Fruit fly (Drosophila melanogaster) whole organism, prepupa: ENCODE measurements around the gene Coq7.
A peak's percentile ranks its signal among the peaks of the same experiment; 100 is the strongest.

Experiments used
- Blimp-1 ChIP-seq: fragments of 200-800 bp; sonication (Bioruptor generic); optimal IDR thresholded peaks from 3 replicates; lab custom pipeline; 2017; ENCODE audit warnings: missing biosample characterization, missing genetic modification characterization, mild to moderate bottlenecking, moderate library complexity, missing genetic modification reagents
- CG10631 ChIP-seq: fragments of 200-800 bp; sonication (Bioruptor generic); optimal IDR thresholded peaks from 2 replicates; lab custom pipeline; 2016; ENCODE audit warnings: missing biosample characterization, missing genetic modification characterization
- CG10669 ChIP-seq: fragments of 200-800 bp; sonication (Bioruptor generic); optimal IDR thresholded peaks from 3 replicates; lab custom pipeline; 2018; ENCODE audit warnings: missing biosample characterization, mild to moderate bottlenecking, missing genetic modification characterization, moderate library complexity
- CG11294 ChIP-seq: fragments of 200-800 bp; sonication (Bioruptor generic); IDR thresholded peaks from 2 replicates; pipeline ENCODE4 v1.3.6; 2022; ENCODE audit warnings: missing biosample characterization, missing genetic modification characterization
- CG11762 ChIP-seq: fragments of 200-800 bp; sonication (Bioruptor generic); optimal IDR thresholded peaks from 3 replicates; lab custom pipeline; 2016; ENCODE audit warnings: missing biosample characterization, missing genetic modification characterization; ENCODE audit not compliant: insufficient read depth
- CG11902 ChIP-seq: fragments of 200-800 bp; sonication (Bioruptor generic); optimal IDR thresholded peaks from 3 replicates; lab custom pipeline; 2016; ENCODE audit warnings: missing biosample characterization, missing genetic modification characterization
- CG1621 ChIP-seq: fragments of 200-800 bp; sonication (Bioruptor generic); optimal IDR thresholded peaks from 3 replicates; lab custom pipeline; 2018; ENCODE audit warnings: missing biosample characterization, mild to moderate bottlenecking, missing genetic modification characterization
- CG3032 ChIP-seq: fragments of 200-800 bp; optimal IDR thresholded peaks from 2 replicates; lab custom pipeline; 2019; ENCODE audit warnings: missing biosample characterization, mild to moderate bottlenecking, missing genetic modification characterization, moderate library complexity
- CG31627 ChIP-seq: fragments of 200-800 bp; sonication (Bioruptor generic); optimal IDR thresholded peaks from 3 replicates; lab custom pipeline; 2016; ENCODE audit warnings: missing biosample characterization, missing genetic modification characterization
- CG34406 ChIP-seq: fragments of 200-800 bp; sonication (Bioruptor generic); optimal IDR thresholded peaks from 3 replicates; lab custom pipeline; 2016; ENCODE audit warnings: missing biosample characterization, missing genetic modification characterization
- CG3919 ChIP-seq: fragments of 200-800 bp; sonication (Bioruptor generic); optimal IDR thresholded peaks from 3 replicates; lab custom pipeline; 2016; ENCODE audit warnings: missing biosample characterization, missing genetic modification characterization
- CG4318 ChIP-seq: fragments of 200-800 bp; sonication (Bioruptor generic); optimal IDR thresholded peaks from 3 replicates; lab custom pipeline; 2017; ENCODE audit warnings: missing biosample characterization, mild to moderate bottlenecking, missing genetic modification characterization
- CG6808 ChIP-seq: fragments of 200-800 bp; sonication (Bioruptor generic); optimal IDR thresholded peaks from 3 replicates; lab custom pipeline; 2017; ENCODE audit warnings: missing biosample characterization, missing genetic modification characterization, mild to moderate bottlenecking, moderate library complexity, missing genetic modification reagents
- CG6854 ChIP-seq: fragments of 200-800 bp; sonication (Bioruptor generic); optimal IDR thresholded peaks from 2 replicates; lab custom pipeline; 2017; ENCODE audit warnings: missing biosample characterization, mild to moderate bottlenecking, missing genetic modification characterization
- CG7368 ChIP-seq: fragments of 200-800 bp; sonication (Bioruptor generic); optimal IDR thresholded peaks from 3 replicates; lab custom pipeline; 2016; ENCODE audit warnings: missing biosample characterization, missing genetic modification characterization
- CG8119 ChIP-seq: fragments of 200-800 bp; sonication (Bioruptor generic); IDR thresholded peaks from 3 replicates; pipeline ENCODE4 v1.3.6; 2022; ENCODE audit warnings: missing biosample characterization, missing genetic modification characterization
- CG8319 ChIP-seq: fragments of 200-800 bp; sonication (Bioruptor generic); optimal IDR thresholded peaks from 3 replicates; lab custom pipeline; 2016; ENCODE audit warnings: missing biosample characterization, missing genetic modification characterization
- CG9139 ChIP-seq: fragments of 200-800 bp; sonication (Bioruptor generic); optimal IDR thresholded peaks from 3 replicates; lab custom pipeline; 2017; ENCODE audit warnings: missing biosample characterization, mild to moderate bottlenecking, missing genetic modification characterization
- Eip75B ChIP-seq: fragments of 200-800 bp; sonication (Bioruptor generic); optimal IDR thresholded peaks from 3 replicates; lab custom pipeline; 2016; ENCODE audit warnings: missing biosample characterization, missing genetic modification characterization
- Eip78C ChIP-seq: fragments of 200-800 bp; sonication (Bioruptor generic); peaks from one replicate; lab custom pipeline; 2016; ENCODE audit warnings: missing biosample characterization, missing genetic modification characterization
- Eip93F ChIP-seq: fragments of 200-800 bp; sonication (Bioruptor generic); optimal IDR thresholded peaks from 2 replicates; lab custom pipeline; 2016; ENCODE audit warnings: missing biosample characterization, mild to moderate bottlenecking, missing genetic modification characterization
- Ets21C ChIP-seq: fragments of 200-800 bp; sonication (Bioruptor generic); optimal IDR thresholded peaks from 3 replicates; lab custom pipeline; 2016; ENCODE audit warnings: missing biosample characterization, missing genetic modification characterization
- Ets96B ChIP-seq: fragments of 200-800 bp; optimal IDR thresholded peaks from 2 replicates; lab custom pipeline; 2019; ENCODE audit warnings: missing biosample characterization, mild to moderate bottlenecking, missing genetic modification characterization, moderate library complexity
- Hr38 ChIP-seq: sonication (Bioruptor generic); optimal IDR thresholded peaks from 2 replicates; lab custom pipeline; 2016; ENCODE audit warnings: missing biosample characterization, missing genetic modification characterization
- Hr39 ChIP-seq: fragments of 200-800 bp; sonication (Bioruptor generic); optimal IDR thresholded peaks from 2 replicates; lab custom pipeline; 2016; ENCODE audit warnings: missing biosample characterization, missing genetic modification characterization
- Hr4 ChIP-seq: fragments of 200-800 bp; sonication (Bioruptor generic); optimal IDR thresholded peaks from 3 replicates; lab custom pipeline; 2016; ENCODE audit warnings: missing biosample characterization, missing genetic modification characterization
- Lpt ChIP-seq: fragments of 200-800 bp; sonication (Bioruptor generic); optimal IDR thresholded peaks from 3 replicates; lab custom pipeline; 2016; ENCODE audit warnings: missing biosample characterization, missing genetic modification characterization
- Met ChIP-seq: fragments of 200-800 bp; sonication (Bioruptor generic); optimal IDR thresholded peaks from 3 replicates; lab custom pipeline; 2016; ENCODE audit warnings: missing biosample characterization, missing genetic modification characterization
- Smox ChIP-seq: fragments of 200-800 bp; sonication (Bioruptor generic); optimal IDR thresholded peaks from 3 replicates; lab custom pipeline; 2016; ENCODE audit warnings: missing biosample characterization, missing genetic modification characterization
- Sox102F ChIP-seq: fragments of 200-800 bp; sonication (Bioruptor generic); optimal IDR thresholded peaks from 2 replicates; lab custom pipeline; 2016; ENCODE audit warnings: missing biosample characterization, mild to moderate bottlenecking, missing genetic modification characterization
- Sox14 ChIP-seq: fragments of 200-800 bp; sonication (Bioruptor generic); optimal IDR thresholded peaks from 3 replicates; lab custom pipeline; 2016; ENCODE audit warnings: missing biosample characterization, missing genetic modification characterization
- Sox15 ChIP-seq: fragments of 200-800 bp; sonication (Bioruptor generic); optimal IDR thresholded peaks from 3 replicates; lab custom pipeline; 2016; ENCODE audit warnings: missing biosample characterization, missing genetic modification characterization
- achi ChIP-seq: fragments of 200-800 bp; sonication (Bioruptor generic); optimal IDR thresholded peaks from 3 replicates; lab custom pipeline; 2016; ENCODE audit warnings: missing biosample characterization, missing genetic modification characterization
- acj6 ChIP-seq: fragments of 200-800 bp; sonication (Bioruptor generic); optimal IDR thresholded peaks from 3 replicates; lab custom pipeline; 2016; ENCODE audit warnings: missing biosample characterization, missing genetic modification characterization
- cyc ChIP-seq: fragments of 200-800 bp; sonication (Bioruptor generic); optimal IDR thresholded peaks from 3 replicates; lab custom pipeline; 2016; ENCODE audit warnings: missing biosample characterization, missing genetic modification characterization
- eg ChIP-seq: fragments of 200-800 bp; sonication (Bioruptor generic); IDR thresholded peaks from 3 replicates; pipeline ENCODE4 v1.3.6; 2022; ENCODE audit warnings: missing biosample characterization, missing genetic modification characterization
- esn ChIP-seq: fragments of 200-800 bp; sonication (Bioruptor generic); optimal IDR thresholded peaks from 2 replicates; lab custom pipeline; 2016; ENCODE audit warnings: missing biosample characterization, mild to moderate bottlenecking, missing genetic modification characterization, moderate library complexity
- fd59A ChIP-seq: fragments of 200-800 bp; sonication (Bioruptor generic); optimal IDR thresholded peaks from 2 replicates; lab custom pipeline; 2017; ENCODE audit warnings: missing biosample characterization, mild to moderate bottlenecking, missing genetic modification characterization, missing genetic modification reagents
- fd85E ChIP-seq: fragments of 200-800 bp; sonication (Bioruptor generic); optimal IDR thresholded peaks from 3 replicates; lab custom pipeline; 2016; ENCODE audit warnings: missing biosample characterization, missing genetic modification characterization
- fkh ChIP-seq: fragments of 200-800 bp; sonication (Bioruptor generic); optimal IDR thresholded peaks from 3 replicates; lab custom pipeline; 2017; ENCODE audit warnings: missing biosample characterization, mild to moderate bottlenecking, missing genetic modification characterization, moderate library complexity
- lz ChIP-seq: fragments of 200-800 bp; sonication (Bioruptor generic); optimal IDR thresholded peaks from 3 replicates; lab custom pipeline; 2016; ENCODE audit warnings: missing biosample characterization, missing genetic modification characterization
- net ChIP-seq: fragments of 200-800 bp; sonication (Bioruptor generic); optimal IDR thresholded peaks from 3 replicates; lab custom pipeline; 2016; ENCODE audit warnings: missing biosample characterization, missing genetic modification characterization
- pdm3 ChIP-seq: fragments of 200-800 bp; sonication (Bioruptor generic); optimal IDR thresholded peaks from 3 replicates; lab custom pipeline; 2016; ENCODE audit warnings: missing biosample characterization, missing genetic modification characterization
- salr ChIP-seq, 2 experiments: fragments of 200-800 bp; sonication (Bioruptor generic); optimal IDR thresholded peaks; 3 replicates each; lab custom pipeline; 2016 to 2018; ENCODE audit warnings: missing biosample characterization in 2 of 2, missing genetic modification characterization in 2 of 2, mild to moderate bottlenecking in 1 of 2
- spab ChIP-seq: fragments of 200-800 bp; sonication (Bioruptor generic); optimal IDR thresholded peaks from 2 replicates; lab custom pipeline; 2017; ENCODE audit warnings: missing biosample characterization, mild to moderate bottlenecking, missing genetic modification characterization, missing genetic modification reagents
- ss ChIP-seq, 2 experiments: fragments of 200-800 bp; sonication (Bioruptor generic); optimal IDR thresholded peaks; 2 replicates in 1 of 2; 3 replicates in 1 of 2; lab custom pipeline; 2017 to 2018; ENCODE audit warnings: mild to moderate bottlenecking in 2 of 2, missing biosample characterization in 2 of 2, missing genetic modification characterization in 2 of 2, moderate library complexity in 1 of 2
- svp ChIP-seq: fragments of 200-800 bp; sonication (Bioruptor generic); peaks from one replicate; lab custom pipeline; 2016; ENCODE audit warnings: missing biosample characterization, missing genetic modification characterization
- topi ChIP-seq: fragments of 200-800 bp; sonication (Bioruptor generic); optimal IDR thresholded peaks from 3 replicates; lab custom pipeline; 2016; ENCODE audit warnings: missing biosample characterization, missing genetic modification characterization
- vri ChIP-seq: fragments of 200-800 bp; sonication (Bioruptor generic); optimal IDR thresholded peaks from 3 replicates; lab custom pipeline; 2016; ENCODE audit warnings: missing biosample characterization, mild to moderate bottlenecking, missing genetic modification characterization

Gene Coq7

dm6 chrX:6793390-6793789, 22.4 kb downstream of the Coq7 start (continued):
- TF ChIP-seq ss (GFP tag; optimal IDR thresholded peaks at IDR 0.05; lab: Kevin White, UChicago), result peak in 1 of 2 experiments; percentile 32
- TF ChIP-seq pdm3 (GFP tag; lab: Kevin White, UChicago), result peak; percentile 87
- TF ChIP-seq topi (GFP tag; lab: Kevin White, UChicago), result peak; percentile 74
- TF ChIP-seq CG4318 (GFP tag; lab: Kevin White, UChicago), result peak; percentile 90
- TF ChIP-seq CG11902 (GFP tag; lab: Kevin White, UChicago), result peak; percentile 26
- peak; percentile 52 for TF ChIP-seq CG11762 (GFP tag; lab: Kevin White, UChicago)
- peak; percentile 69 for TF ChIP-seq lz (GFP tag; lab: Kevin White, UChicago)

DNA sequence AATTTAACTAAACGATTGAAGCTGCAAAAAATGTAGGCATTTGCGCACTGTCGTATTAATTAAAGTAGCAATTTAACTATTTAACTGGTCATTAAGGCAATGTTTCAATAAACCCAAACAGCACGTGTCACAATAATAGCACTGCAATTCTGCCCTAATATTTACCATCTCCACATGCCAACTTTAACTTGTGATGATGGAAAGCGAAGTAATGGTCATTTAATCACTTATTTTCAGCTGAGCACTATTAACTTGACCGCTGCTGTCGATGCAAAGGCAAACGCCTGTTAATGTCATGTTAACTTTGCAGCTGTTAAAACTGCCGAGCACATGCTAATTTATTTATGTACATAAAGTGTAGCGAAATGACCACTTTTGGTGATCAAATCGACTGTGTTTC, 23.2 kb downstream of the Coq7 start:
- TF ChIP-seq ss (GFP tag; optimal IDR thresholded peaks at IDR 0.05; lab: Kevin White, UChicago), result peak in 1 of 2 experiments; percentile 26
- TF ChIP-seq CG11902 (GFP tag; lab: Kevin White, UChicago), result peak; percentile 43
- TF ChIP-seq eg (GFP tag; lab: Robert Waterston, UW), result peak; percentile 94
- peak; percentile 87 for TF ChIP-seq CG8119 (GFP tag; lab: Robert Waterston, UW)
- TF ChIP-seq Eip78C (GFP tag; lab: Kevin White, UChicago), result peak; percentile 93
- peak; percentile 46 for TF ChIP-seq fkh (GFP tag; lab: Kevin White, UChicago)
- peak; percentile 44 for TF ChIP-seq Sox15 (GFP tag; lab: Kevin White, UChicago)
- peak; percentile 79 for TF ChIP-seq CG31627 (GFP tag; lab: Kevin White, UChicago)
- TF ChIP-seq CG6808 (GFP tag; lab: Kevin White, UChicago), result peak; percentile 45
- TF ChIP-seq Hr39 (GFP tag; lab: Kevin White, UChicago), result peak; percentile 78
- peak; percentile 51 for TF ChIP-seq CG3032
- peak; percentile 80 for TF ChIP-seq CG3919 (GFP tag; lab: Kevin White, UChicago)
- TF ChIP-seq acj6 (GFP tag; lab: Kevin White, UChicago), result peak; percentile 79
- peak; percentile 67 for TF ChIP-seq lz (GFP tag; lab: Kevin White, UChicago)
- TF ChIP-seq net (GFP tag; lab: Kevin White, UChicago), result peak; percentile 74
- TF ChIP-seq fd85E (GFP tag; lab: Kevin White, UChicago), result no peak
- peak; percentile 65 for TF ChIP-seq CG10669 (GFP tag; lab: Kevin White, UChicago)
- TF ChIP-seq Eip75B (GFP tag; lab: Kevin White, UChicago), result peak; percentile 52
- TF ChIP-seq CG34406 (GFP tag; lab: Kevin White, UChicago), result peak; percentile 44
- TF ChIP-seq topi (GFP tag; lab: Kevin White, UChicago), result peak; percentile 75
- TF ChIP-seq Blimp-1 (GFP tag; lab: Kevin White, UChicago), result no peak
- peak; percentile 54 for TF ChIP-seq Sox102F (GFP tag; lab: Kevin White, UChicago)
- peak; percentile 29 for TF ChIP-seq spab (GFP tag; lab: Kevin White, UChicago)
- TF ChIP-seq Met (GFP tag; lab: Kevin White, UChicago), result peak; percentile 80
- no peak for TF ChIP-seq Eip93F (GFP tag; lab: Kevin White, UChicago)
- no peak for TF ChIP-seq CG6854
- peak; percentile 74 for TF ChIP-seq CG11294
- TF ChIP-seq CG8319 (GFP tag; lab: Kevin White, UChicago), result peak; percentile 37
- peak; percentile 68 for TF ChIP-seq CG7368 (GFP tag; lab: Kevin White, UChicago)
- peak; percentile 77 for TF ChIP-seq Lpt (GFP tag; lab: Kevin White, UChicago)
- TF ChIP-seq vri, result peak; percentile 33
- TF ChIP-seq CG9139 (GFP tag; lab: Kevin White, UChicago), result no peak
- peak; percentile 76 for TF ChIP-seq achi (GFP tag; lab: Kevin White, UChicago)
- peak; percentile 46 for TF ChIP-seq fd59A (GFP tag; lab: Kevin White, UChicago)
- peak; percentile 61 for TF ChIP-seq Smox (GFP tag; lab: Kevin White, UChicago)
- TF ChIP-seq salr (GFP tag; optimal IDR thresholded peaks at IDR 0.05; lab: Kevin White, UChicago), result peak; percentile 33 to 50
- TF ChIP-seq cyc (GFP tag; lab: Kevin White, UChicago), result peak; percentile 78
- TF ChIP-seq Ets96B, result peak; percentile 50
- TF ChIP-seq CG1621 (tag; lab: Kevin White, UChicago), result peak; percentile 69
- TF ChIP-seq esn (GFP tag; lab: Kevin White, UChicago), result peak; percentile 67
- peak; percentile 51 for TF ChIP-seq Ets21C (GFP tag; lab: Kevin White, UChicago)
- TF ChIP-seq svp (GFP tag; lab: Kevin White, UChicago), result peak; percentile 80
- TF ChIP-seq CG10631, result peak; percentile 55
- TF ChIP-seq Sox14 (GFP tag; lab: Kevin White, UChicago), result peak; percentile 71
- TF ChIP-seq CG4318 (GFP tag; lab: Kevin White, UChicago), result peak; percentile 76
- TF ChIP-seq Hr38 (GFP tag; lab: Kevin White, UChicago), result no peak
- TF ChIP-seq Hr4 (GFP tag; lab: Kevin White, UChicago), result peak; percentile 87
